Fruit fly (Drosophila melanogaster) whole organism, embryonic: Measurements from ENCODE around the gene Sqor.
A peak's percentile ranks its signal among the peaks of the same experiment; 100 is the strongest.

Source experiments
- CG10959 ChIP-seq: fragments of 200-800 bp; sonication (Bioruptor generic); IDR thresholded peaks from 2 replicates; pipeline ENCODE4 v1.3.6; 2022; ENCODE audit warnings: missing biosample characterization, missing genetic modification characterization
- CG12299 ChIP-seq: fragments of 200-800 bp; sonication (Bioruptor generic); optimal IDR thresholded peaks from 2 replicates; lab custom pipeline; 2018; ENCODE audit warnings: missing biosample characterization, mild to moderate bottlenecking, missing genetic modification characterization
- CG12391 ChIP-seq: fragments of 200-800 bp; sonication (Bioruptor generic); optimal IDR thresholded peaks from 3 replicates; lab custom pipeline; 2018; ENCODE audit warnings: missing biosample characterization, mild to moderate bottlenecking, missing genetic modification characterization, moderate library complexity
- CG12744 ChIP-seq: fragments of 200-800 bp; sonication (Bioruptor generic); optimal IDR thresholded peaks from 2 replicates; lab custom pipeline; 2016; ENCODE audit warnings: missing biosample characterization, missing genetic modification characterization
- CG16779 ChIP-seq: fragments of 200-800 bp; sonication (Bioruptor generic); IDR thresholded peaks from 2 replicates; pipeline ENCODE4 v1.3.6; 2022; ENCODE audit warnings: missing biosample characterization, missing genetic modification characterization
- CG17829 ChIP-seq: fragments of 200-800 bp; optimal IDR thresholded peaks from 2 replicates; lab custom pipeline; 2019; ENCODE audit warnings: missing biosample characterization, mild to moderate bottlenecking, missing genetic modification characterization, moderate library complexity
- CG18476 ChIP-seq: fragments of 200-800 bp; sonication (Bioruptor generic); optimal IDR thresholded peaks from 2 replicates; lab custom pipeline; 2016; ENCODE audit warnings: missing biosample characterization, mild to moderate bottlenecking, missing genetic modification characterization
- CG2875 ChIP-seq: fragments of 200-800 bp; sonication (Bioruptor generic); optimal IDR thresholded peaks from 2 replicates; lab custom pipeline; 2017; ENCODE audit warnings: missing biosample characterization, mild to moderate bottlenecking, missing genetic modification characterization, missing genetic modification reagents
- CG34224 ChIP-seq: fragments of 200-800 bp; sonication (Bioruptor generic); IDR thresholded peaks from 3 replicates; pipeline ENCODE4 v1.3.6; 2022; ENCODE audit warnings: missing biosample characterization, missing genetic modification characterization; ENCODE audit not compliant: partially characterized antibody
- CG3847 ChIP-seq: fragments of 200-800 bp; sonication (Bioruptor generic); IDR thresholded peaks from 2 replicates; pipeline ENCODE4 v1.3.6; 2022; ENCODE audit warnings: missing biosample characterization, missing genetic modification characterization
- CG7271 ChIP-seq: fragments of 200-800 bp; sonication (Bioruptor generic); optimal IDR thresholded peaks from 2 replicates; lab custom pipeline; 2018; ENCODE audit warnings: missing biosample characterization, mild to moderate bottlenecking, missing genetic modification characterization, moderate library complexity
- CG8478 ChIP-seq: fragments of >200 bp; optimal IDR thresholded peaks from 2 replicates; lab custom pipeline; 2018
- Dbx ChIP-seq: fragments of 200-800 bp; sonication (Bioruptor generic); IDR thresholded peaks from 3 replicates; pipeline ENCODE4 v1.3.6; 2022; ENCODE audit warnings: missing biosample characterization, missing genetic modification characterization
- Dll ChIP-seq: fragments of 200-800 bp; sonication (Bioruptor generic); IDR thresholded peaks from 4 replicates; pipeline ENCODE4 v1.3.6; 2022; ENCODE audit warnings: missing biosample characterization, missing genetic modification characterization; ENCODE audit not compliant: partially characterized antibody
- Dp ChIP-seq: fragments of 200-800 bp; sonication (Bioruptor generic); optimal IDR thresholded peaks from 2 replicates; lab custom pipeline; 2018; ENCODE audit warnings: missing biosample characterization, mild to moderate bottlenecking, missing genetic modification characterization, moderate library complexity
- Dref ChIP-seq: fragments of 200-800 bp; sonication (Bioruptor generic); IDR thresholded peaks from 2 replicates; pipeline ENCODE4 v1.3.6; 2022; ENCODE audit warnings: missing biosample characterization, missing genetic modification characterization
- Fer1 ChIP-seq: fragments of 200-800 bp; sonication (Bioruptor generic); optimal IDR thresholded peaks from 2 replicates; lab custom pipeline; 2017; ENCODE audit warnings: missing biosample characterization, mild to moderate bottlenecking, missing genetic modification characterization
- Gsc ChIP-seq: fragments of 200-800 bp; sonication (Bioruptor generic); IDR thresholded peaks from 2 replicates; pipeline ENCODE4 v1.3.6; 2022; ENCODE audit warnings: missing biosample characterization, missing genetic modification characterization
- HLH4C ChIP-seq: fragments of 200-800 bp; sonication (Bioruptor generic); IDR thresholded peaks from 3 replicates; pipeline ENCODE4 v1.3.6; 2022; ENCODE audit warnings: missing biosample characterization, missing genetic modification characterization; ENCODE audit not compliant: partially characterized antibody
- HmgZ ChIP-seq: fragments of 200-800 bp; sonication (Bioruptor generic); optimal IDR thresholded peaks from 2 replicates; lab custom pipeline; 2018; ENCODE audit warnings: missing biosample characterization, mild to moderate bottlenecking, missing genetic modification characterization
- Myb ChIP-seq: fragments of 200-800 bp; sonication (Bioruptor generic); optimal IDR thresholded peaks from 2 replicates; lab custom pipeline; 2016; ENCODE audit warnings: missing biosample characterization, missing genetic modification characterization
- Opbp ChIP-seq: fragments of 200-800 bp; sonication (Bioruptor generic); IDR thresholded peaks from 3 replicates; pipeline ENCODE4 v1.3.6; 2022; ENCODE audit warnings: missing biosample characterization, missing genetic modification characterization; ENCODE audit not compliant: partially characterized antibody
- Optix ChIP-seq: fragments of 200-800 bp; sonication (Bioruptor generic); IDR thresholded peaks from 3 replicates; pipeline ENCODE4 v1.3.6; 2022; ENCODE audit warnings: missing biosample characterization, missing genetic modification characterization
- Sin3A ChIP-seq: fragments of >200 bp; optimal IDR thresholded peaks from 2 replicates; lab custom pipeline; 2018
- Ssrp ChIP-seq: fragments of 200-800 bp; sonication (Bioruptor generic); optimal IDR thresholded peaks from 2 replicates; lab custom pipeline; 2018; ENCODE audit warnings: missing biosample characterization, mild to moderate bottlenecking, missing genetic modification characterization, moderate library complexity
- Trl ChIP-seq, 3 experiments: fragments of >200 bp in 2 of 3; fragments of 200-800 bp in 1 of 3; sonication (Bioruptor generic) in 1 of 3; optimal IDR thresholded peaks; 2 replicates in 1 of 3; 3 replicates in 2 of 3; lab custom pipeline; 2016 to 2017; ENCODE audit warnings: missing biosample characterization in 1 of 3, missing genetic modification characterization in 1 of 3
- ap ChIP-seq: fragments of 200-800 bp; sonication (Bioruptor generic); IDR thresholded peaks from 2 replicates; pipeline ENCODE4 v1.3.6; 2022; ENCODE audit warnings: missing biosample characterization, missing genetic modification characterization
- ara ChIP-seq: fragments of 200-800 bp; sonication (Bioruptor generic); IDR thresholded peaks from 2 replicates; pipeline ENCODE4 v1.3.6; 2022; ENCODE audit warnings: missing biosample characterization, missing genetic modification characterization
- ems ChIP-seq: fragments of 200-800 bp; sonication (Bioruptor generic); optimal IDR thresholded peaks from 3 replicates; lab custom pipeline; 2016; ENCODE audit warnings: missing biosample characterization, missing genetic modification characterization
- fd102C ChIP-seq: fragments of 200-800 bp; sonication (Bioruptor generic); optimal IDR thresholded peaks from 2 replicates; lab custom pipeline; 2018; ENCODE audit warnings: missing biosample characterization, mild to moderate bottlenecking, missing genetic modification characterization, moderate library complexity
- ken ChIP-seq: fragments of 200-800 bp; sonication (Bioruptor generic); IDR thresholded peaks from 3 replicates; pipeline ENCODE4 v1.3.6; 2022; ENCODE audit warnings: missing biosample characterization, missing genetic modification characterization
- mam ChIP-seq: fragments of 200-800 bp; sonication (Bioruptor generic); optimal IDR thresholded peaks from 3 replicates; lab custom pipeline; 2016; ENCODE audit warnings: missing biosample characterization, missing genetic modification characterization
- pzg ChIP-seq: fragments of 200-800 bp; sonication (Bioruptor generic); optimal IDR thresholded peaks from 3 replicates; lab custom pipeline; 2018; ENCODE audit warnings: missing biosample characterization, mild to moderate bottlenecking, missing genetic modification characterization, moderate library complexity
- sr ChIP-seq: fragments of 200-800 bp; sonication (Bioruptor generic); IDR thresholded peaks from 3 replicates; pipeline ENCODE4 v1.3.6; 2022; ENCODE audit warnings: missing biosample characterization, missing genetic modification characterization
- ssp ChIP-seq: fragments of 200-800 bp; sonication (Bioruptor generic); IDR thresholded peaks from 2 replicates; pipeline ENCODE4 v1.3.6; 2022; ENCODE audit warnings: missing biosample characterization, missing genetic modification characterization

The Sqor gene

dm6 chr3L:4193730-4194649 is 46.0 kb upstream of the Sqor start, which contains the start of gene CG43367 (continued):
- peak; percentile 82 for TF ChIP-seq pzg (GFP tag; lab: Kevin White, UChicago)
- no peak for TF ChIP-seq ap (GFP tag; lab: Robert Waterston, UW)
- no peak for TF ChIP-seq CG7271
- TF ChIP-seq ken (GFP tag; lab: Robert Waterston, UW) = peak; percentile 31; the same call in 1 of the 3 replicates
- TF ChIP-seq CG34224 (GFP tag; lab: Robert Waterston, UW) = no peak
- TF ChIP-seq Optix (GFP tag; lab: Robert Waterston, UW) = no peak
- TF ChIP-seq Dp (GFP tag; lab: Kevin White, UChicago) = peak; percentile 97
- TF ChIP-seq mam = no peak
- 0 out of 3 replicates have a peak, but pooled peaks have one; percentile 15 for TF ChIP-seq Dbx (GFP tag; lab: Robert Waterston, UW)
- no peak for TF ChIP-seq CG16779 (GFP tag; lab: Robert Waterston, UW)
- TF ChIP-seq Ssrp = no peak
- peak; percentile 45 for TF ChIP-seq Myb (GFP tag; lab: Kevin White, UChicago)
- TF ChIP-seq ems (GFP tag; lab: Kevin White, UChicago) = no peak
- peak; percentile 27 for TF ChIP-seq Sin3A (lab: Kevin White, UChicago)
- no peak for TF ChIP-seq HLH4C (GFP tag; lab: Robert Waterston, UW)
- TF ChIP-seq Dref (GFP tag; lab: Robert Waterston, UW) = no peak
- no peak for TF ChIP-seq CG10959

- TF ChIP-seq fd102C (GFP tag; lab: Kevin White, UChicago) (no peak), Gsc (no peak), ems (GFP tag; lab: Kevin White, UChicago) (no peak), Opbp (GFP tag; lab: Robert Waterston, UW) (no peak), CG3847 (no peak), ssp (GFP tag; lab: Robert Waterston, UW) (no peak), CG8478 (no peak), Trl (optimal IDR thresholded peaks at IDR 0.05; lab: Kevin White, UChicago) (no peak), Trl (GFP tag; optimal IDR thresholded peaks at IDR 0.05; lab: Kevin White, UChicago) (no peak)
These were observed 35.7 kb upstream of the Sqor start, which contains the start of gene CG15005 for dm6 chr3L:4204239-4204638. Gene CG15005, minus strand, starts transcription at chr3L:4204339.

- no peak for TF ChIP-seq Fer1 (GFP tag; lab: Kevin White, UChicago)
- no peak for TF ChIP-seq CG18476 (GFP tag; lab: Kevin White, UChicago)
- TF ChIP-seq CG2875 (GFP tag; lab: Kevin White, UChicago) = no peak
- no peak for TF ChIP-seq sr (GFP tag; lab: Robert Waterston, UW)
- TF ChIP-seq CG12744 (GFP tag; lab: Kevin White, UChicago) = no peak
- no peak for TF ChIP-seq CG12299 (tag; lab: Kevin White, UChicago)
- no peak for TF ChIP-seq Dll (GFP tag; lab: Robert Waterston, UW)
- TF ChIP-seq ara = no peak
- no peak for TF ChIP-seq HmgZ
- TF ChIP-seq CG17829 (tag; lab: Kevin White, UChicago) = no peak
- no peak for TF ChIP-seq CG12391 (tag; lab: Kevin White, UChicago)
These were observed 35.1 kb upstream of the Sqor start for dm6 chr3L:4204867-4205266.
